Worm (Caenorhabditis elegans) whole organism, young adult: ENCODE measurements around the gene lgc-38.

Source experiments
- B0035.1 ChIP-seq: sonication (generic microtip); optimal IDR thresholded peaks from 2 replicates; lab custom pipeline; 2016; ENCODE audit warnings: missing genetic modification characterization, mild to moderate bottlenecking, missing compliant biosample characterization, missing genotype, missing genetic modification reagents
- F22D6.2 ChIP-seq: sonication (generic microtip); optimal IDR thresholded peaks from 2 replicates; lab custom pipeline; 2016; ENCODE audit warnings: mild to moderate bottlenecking, missing genetic modification characterization, missing compliant biosample characterization
- F33H1.4 ChIP-seq: fragments of 200-800 bp; sonication (Bioruptor generic); IDR thresholded peaks from 2 replicates; pipeline ENCODE4 v1.3.6; 2022; ENCODE audit warnings: missing genetic modification reagents, missing genetic modification characterization, missing compliant biosample characterization
- F49E8.2 ChIP-seq: sonication (generic microtip); optimal IDR thresholded peaks from 3 replicates; lab custom pipeline; 2017; ENCODE audit warnings: missing genetic modification characterization, mild to moderate bottlenecking, missing compliant biosample characterization, antibody characterized with exemption, moderate library complexity; ENCODE audit not compliant: insufficient read depth
- Y53F4B.3 ChIP-seq: fragments of 200-800 bp; sonication (Bioruptor generic); IDR thresholded peaks from 2 replicates; pipeline ENCODE4 v1.3.6; 2022; ENCODE audit warnings: missing genetic modification reagents, missing genetic modification characterization, missing compliant biosample characterization
- Y56A3A.18 ChIP-seq: fragments of 200-800 bp; sonication (Bioruptor generic); IDR thresholded peaks from 2 replicates; pipeline ENCODE4 v1.3.6; 2022; ENCODE audit warnings: missing genetic modification reagents, missing genetic modification characterization, missing compliant biosample characterization
- akir-1 ChIP-seq: fragments of 200-800 bp; sonication (Bioruptor generic); optimal IDR thresholded peaks from 2 replicates; lab custom pipeline; 2018; ENCODE audit warnings: mild to moderate bottlenecking, missing genetic modification characterization, moderate library complexity, missing compliant biosample characterization
- ama-1 ChIP-seq, 3 experiments: fragments of 150-350 bp in 1 of 3; sonication (generic microtip) in 2 of 3; optimal IDR thresholded peaks; 2 replicates each; lab custom pipeline; 2014 to 2018; ENCODE audit warnings: missing biosample characterization in 2 of 3, missing genetic modification characterization in 2 of 3, missing genetic modification reagents in 2 of 3
- attf-3 ChIP-seq: fragments of 200-800 bp; sonication (Bioruptor generic); conservative IDR thresholded peaks from 2 replicates; pipeline ENCODE4 v1.3.6; 2022; ENCODE audit warnings: missing genetic modification reagents, missing genetic modification characterization, missing compliant biosample characterization
- attf-5 ChIP-seq: fragments of 200-800 bp; sonication (Bioruptor generic); optimal IDR thresholded peaks from 2 replicates; lab custom pipeline; 2018; ENCODE audit warnings: mild to moderate bottlenecking, missing genetic modification characterization, missing compliant biosample characterization
- attf-6 ChIP-seq: fragments of 200-800 bp; sonication (Bioruptor generic); IDR thresholded peaks from 2 replicates; pipeline ENCODE4 v1.3.6; 2022; ENCODE audit warnings: missing genetic modification reagents, missing genetic modification characterization, missing compliant biosample characterization
- bed-1 ChIP-seq: fragments of 200-800 bp; sonication (Bioruptor generic); IDR thresholded peaks from 2 replicates; pipeline ENCODE4 v1.3.6; 2022; ENCODE audit warnings: missing genetic modification reagents, missing genetic modification characterization, missing compliant biosample characterization
- ceh-91 ChIP-seq: fragments of 200-800 bp; sonication (Bioruptor generic); IDR thresholded peaks from 2 replicates; pipeline ENCODE4 v1.3.6; 2022; ENCODE audit warnings: missing genetic modification reagents, missing genetic modification characterization, missing compliant biosample characterization
- die-1 ChIP-seq: sonication (generic microtip); optimal IDR thresholded peaks from 2 replicates; lab custom pipeline; 2016; ENCODE audit warnings: missing genotype, mild to moderate bottlenecking, missing genetic modification characterization, missing compliant biosample characterization
- dox-1 ChIP-seq: fragments of 200-800 bp; sonication (Bioruptor generic); IDR thresholded peaks from 2 replicates; pipeline ENCODE4 v1.3.6; 2022; ENCODE audit warnings: missing genetic modification reagents, missing genetic modification characterization, missing compliant biosample characterization
- dpff-1 ChIP-seq: sonication (generic microtip); optimal IDR thresholded peaks from 2 replicates; lab custom pipeline; 2017; ENCODE audit warnings: mild to moderate bottlenecking, missing genetic modification characterization, missing compliant biosample characterization
- dpl-1 ChIP-seq: fragments of 150-350 bp; optimal IDR thresholded peaks from 2 replicates; lab custom pipeline; 2014; ENCODE audit warnings: missing biosample characterization, missing genetic modification reagents, missing genetic modification characterization
- efl-1 ChIP-seq: fragments of 150-350 bp; optimal IDR thresholded peaks from 2 replicates; lab custom pipeline; 2014; ENCODE audit warnings: missing biosample characterization, missing genetic modification reagents, missing genetic modification characterization
- egl-18 ChIP-seq: fragments of 200-800 bp; sonication (Bioruptor generic); IDR thresholded peaks from 2 replicates; pipeline ENCODE4 v1.3.6; 2022; ENCODE audit warnings: missing genetic modification reagents, missing genetic modification characterization, missing compliant biosample characterization
- fkh-3 ChIP-seq: sonication (generic microtip); optimal IDR thresholded peaks from 2 replicates; lab custom pipeline; 2016; ENCODE audit warnings: mild to moderate bottlenecking, missing genetic modification characterization, missing compliant biosample characterization
- hlh-26 ChIP-seq: fragments of 200-800 bp; sonication (Bioruptor generic); conservative IDR thresholded peaks from 2 replicates; pipeline ENCODE4 v1.3.6; 2022; ENCODE audit warnings: missing genetic modification reagents, missing genetic modification characterization, missing compliant biosample characterization
- hmg-20 ChIP-seq: fragments of 200-800 bp; sonication (Bioruptor generic); IDR thresholded peaks from 2 replicates; pipeline ENCODE4 v1.3.6; 2022; ENCODE audit warnings: missing genetic modification reagents, missing genetic modification characterization, missing compliant biosample characterization
- hsf-1 ChIP-seq: fragments of 200-800 bp; sonication (Bioruptor generic); IDR thresholded peaks from 2 replicates; pipeline ENCODE4 v1.3.6; 2022; ENCODE audit warnings: missing genetic modification reagents, missing genetic modification characterization, missing compliant biosample characterization
- let-607 ChIP-seq, 2 experiments: fragments of 200-800 bp in 1 of 2; sonication (Bioruptor generic) in 1 of 2; sonication (generic microtip) in 1 of 2; optimal IDR thresholded peaks; 2 replicates each; lab custom pipeline; 2016 to 2018; ENCODE audit warnings: mild to moderate bottlenecking in 2 of 2, missing compliant biosample characterization in 2 of 2, missing genetic modification characterization in 2 of 2, moderate library complexity in 2 of 2, missing genotype in 1 of 2
- lin-54 ChIP-seq: fragments of 200-800 bp; sonication (Bioruptor generic); optimal IDR thresholded peaks from 2 replicates; lab custom pipeline; 2018; ENCODE audit warnings: mild to moderate bottlenecking, missing genetic modification characterization, missing compliant biosample characterization
- madf-10 ChIP-seq: sonication (generic microtip); optimal IDR thresholded peaks from 2 replicates; lab custom pipeline; 2016; ENCODE audit warnings: mild to moderate bottlenecking, missing genetic modification characterization, missing compliant biosample characterization
- madf-3 ChIP-seq: fragments of 200-800 bp; sonication (Bioruptor generic); IDR thresholded peaks from 2 replicates; pipeline ENCODE4 v1.3.6; 2022; ENCODE audit warnings: missing genetic modification reagents, missing genetic modification characterization, missing compliant biosample characterization
- madf-6 ChIP-seq: fragments of 200-800 bp; sonication (Bioruptor generic); IDR thresholded peaks from 2 replicates; pipeline ENCODE4 v1.3.6; 2022; ENCODE audit warnings: missing genetic modification reagents, missing genetic modification characterization, missing compliant biosample characterization
- mcd-1 ChIP-seq: fragments of 200-800 bp; sonication (Bioruptor generic); IDR thresholded peaks from 2 replicates; pipeline ENCODE4 v1.3.6; 2022; ENCODE audit warnings: missing genetic modification reagents, missing genetic modification characterization, missing compliant biosample characterization
- mes-4 ChIP-seq: sonication (generic microtip); optimal IDR thresholded peaks from 2 replicates; lab custom pipeline; 2016; ENCODE audit warnings: missing genotype, missing genetic modification characterization, missing compliant biosample characterization
- nfyb-1 ChIP-seq: fragments of 200-800 bp; sonication (Bioruptor generic); IDR thresholded peaks from 2 replicates; pipeline ENCODE4 v1.3.6; 2022; ENCODE audit warnings: missing genetic modification reagents, missing genetic modification characterization, missing compliant biosample characterization
- nhr-80 ChIP-seq: sonication (generic microtip); optimal IDR thresholded peaks from 2 replicates; lab custom pipeline; 2016; ENCODE audit warnings: missing genetic modification characterization, missing compliant biosample characterization
- nhr-90 ChIP-seq: sonication (generic microtip); optimal IDR thresholded peaks from 2 replicates; lab custom pipeline; 2016; ENCODE audit warnings: missing genotype, mild to moderate bottlenecking, missing genetic modification characterization, missing compliant biosample characterization
- pha-4 ChIP-seq: fragments of 150-350 bp; sonication (generic microtip); optimal IDR thresholded peaks from 2 replicates; lab custom pipeline; 2014; ENCODE audit warnings: missing biosample characterization, missing genetic modification reagents, missing genetic modification characterization
- rpc-1 ChIP-seq, 2 experiments: fragments of 150-350 bp in 1 of 2; sonication (generic microtip) in 1 of 2; optimal IDR thresholded peaks; 2 replicates each; lab custom pipeline; 2014 to 2018; ENCODE audit warnings: missing biosample characterization in 1 of 2, missing genetic modification characterization in 1 of 2, missing genetic modification reagents in 1 of 2, missing genotype in 1 of 2
- snpc-1.1 ChIP-seq: sonication (generic microtip); optimal IDR thresholded peaks from 2 replicates; lab custom pipeline; 2017; ENCODE audit warnings: missing genetic modification characterization, mild to moderate bottlenecking, missing compliant biosample characterization, antibody characterized with exemption, moderate library complexity, missing genotype, missing genetic modification reagents; ENCODE audit not compliant: insufficient read depth
- snpc-4 ChIP-seq, 5 experiments: fragments of 150-350 bp in 1 of 5; sonication (generic microtip) in 4 of 5; optimal IDR thresholded peaks; 2 replicates each; lab custom pipeline; 2014 to 2018; ENCODE audit warnings: missing genetic modification characterization in 5 of 5, missing biosample characterization in 3 of 5, antibody characterized with exemption in 2 of 5, mild to moderate bottlenecking in 2 of 5, missing compliant biosample characterization in 2 of 5, missing genotype in 2 of 5, moderate library complexity in 2 of 5, missing genetic modification reagents in 1 of 5
- sptf-2 ChIP-seq: fragments of 200-800 bp; sonication (Bioruptor generic); optimal IDR thresholded peaks from 2 replicates; lab custom pipeline; 2018; ENCODE audit warnings: mild to moderate bottlenecking, missing genetic modification characterization, missing compliant biosample characterization
- tbp1 ChIP-seq: fragments of 200-800 bp; sonication (Bioruptor generic); optimal IDR thresholded peaks from 2 replicates; lab custom pipeline; 2018; ENCODE audit warnings: mild to moderate bottlenecking, missing genetic modification characterization, missing compliant biosample characterization
- ztf-18 ChIP-seq: sonication (generic microtip); optimal IDR thresholded peaks from 2 replicates; lab custom pipeline; 2016; ENCODE audit warnings: missing genotype, mild to moderate bottlenecking, missing genetic modification characterization, missing compliant biosample characterization
- ztf-26 ChIP-seq: sonication (generic microtip); optimal IDR thresholded peaks from 2 replicates; lab custom pipeline; 2017; ENCODE audit warnings: missing genetic modification characterization, missing compliant biosample characterization

The lgc-38 gene

DNA sequence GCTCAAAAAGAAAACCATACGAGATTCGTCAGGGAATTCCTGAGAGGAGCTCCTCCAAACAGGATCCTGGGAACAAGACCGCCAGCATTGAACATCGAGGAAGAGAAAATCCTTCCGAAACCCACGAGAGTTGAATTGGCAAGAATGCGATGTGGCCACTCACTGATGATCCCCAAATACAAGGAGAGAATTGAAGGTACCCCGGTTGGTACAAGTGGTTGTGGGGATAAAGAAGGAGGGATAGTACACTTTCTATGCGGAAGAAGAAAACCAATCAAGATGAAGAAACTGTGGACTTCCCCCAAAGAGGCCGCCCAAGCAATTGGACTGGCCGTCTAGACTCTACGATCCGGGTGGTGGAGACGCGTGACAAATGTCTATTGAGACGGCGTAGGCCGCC, 54.1 kb downstream of the lgc-38 start:
- no peak for TF ChIP-seq Y53F4B.3 (GFP tag; lab: Robert Waterston, UW)
- TF ChIP-seq snpc-1.1, result no peak
- TF ChIP-seq egl-18, result no peak
- no peak for TF ChIP-seq bed-1 (GFP tag; lab: Robert Waterston, UW)
- no peak for TF ChIP-seq sptf-2 (GFP tag; lab: Kevin White, UChicago)
- no peak for TF ChIP-seq F33H1.4 (GFP tag; lab: Robert Waterston, UW)
- TF ChIP-seq snpc-4 (GFP tag; optimal IDR thresholded peaks at IDR 0.05; lab: Kevin White, UChicago), result no peak
- no peak for TF ChIP-seq snpc-4 (tag; optimal IDR thresholded peaks at IDR 0.05; lab: Kevin White, UChicago)
- no peak for TF ChIP-seq dpff-1
- TF ChIP-seq pha-4, result no peak
- TF ChIP-seq attf-3 (GFP tag; lab: Robert Waterston, UW), result no peak

DNA sequence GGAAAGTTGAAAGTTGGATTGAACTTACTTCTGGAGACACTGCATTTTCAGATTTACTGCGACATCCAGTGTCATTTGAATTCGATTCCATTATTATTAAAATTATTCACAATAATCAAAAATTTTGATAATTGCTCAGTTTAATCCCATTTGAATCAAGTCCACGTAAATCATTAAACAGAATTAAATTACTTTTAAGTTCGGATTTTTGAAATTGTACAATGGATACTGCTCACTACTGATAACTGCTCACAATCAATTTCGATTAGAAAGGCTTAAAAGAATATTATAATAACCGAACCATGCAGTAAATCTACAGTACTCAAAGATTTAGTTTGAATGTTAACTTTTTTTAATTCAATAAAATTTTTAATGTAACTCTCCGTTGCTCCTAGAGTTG, 55.2 kb downstream of the lgc-38 start, which contains the start of gene R01H2.4:
Gene R01H2.4, minus strand, starts transcription at position 101 of the 400 bp plus-strand sequence.
- TF ChIP-seq hmg-20 (GFP tag; lab: Robert Waterston, UW) (no peak), rpc-1 (optimal IDR thresholded peaks at IDR 0.05; lab: Kevin White, UChicago) (no peak), rpc-1 (tag; optimal IDR thresholded peaks at IDR 0.05; lab: Kevin White, UChicago) (no peak), nfyb-1 (GFP tag; lab: Robert Waterston, UW) (no peak), B0035.1 (tag; lab: Kevin White, UChicago) (no peak), ztf-18 (no peak), madf-6 (no peak), ceh-91 (GFP tag; lab: Robert Waterston, UW) (no peak), madf-10 (no peak), attf-6 (GFP tag; lab: Robert Waterston, UW) (no peak), F22D6.2 (no peak)

DNA sequence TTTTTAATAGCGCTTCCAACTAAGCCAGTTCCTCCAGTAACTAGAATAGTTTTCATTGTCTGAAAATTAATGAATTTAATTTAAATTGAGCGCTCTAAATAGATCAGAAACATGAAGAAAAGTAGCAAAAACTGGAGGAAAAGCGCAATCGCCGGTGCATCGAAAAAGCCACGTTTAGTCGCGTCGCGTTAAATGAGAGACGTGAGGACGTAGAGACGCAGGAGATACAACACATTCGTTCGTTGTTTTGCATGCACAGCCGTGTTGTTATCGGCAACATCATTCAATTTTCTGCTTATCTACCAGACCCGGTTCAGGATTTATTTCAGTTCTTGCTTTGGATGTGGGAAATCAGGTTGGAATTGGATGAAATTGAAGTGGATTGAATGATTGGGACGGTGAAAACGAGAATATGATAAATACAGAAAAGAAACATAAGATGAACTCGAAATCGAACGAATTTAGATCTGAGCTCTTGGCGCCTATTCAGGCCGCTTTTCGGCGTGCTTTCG, 58.5 kb downstream of the lgc-38 start, which contains the start of gene ger-1:
Gene ger-1, minus strand, starts transcription at position 93 of the 512 bp plus-strand sequence.
- TF ChIP-seq tbp1 (GFP tag; lab: Kevin White, UChicago), result peak; percentile 12
- TF ChIP-seq hsf-1 (GFP tag; lab: Robert Waterston, UW), result 0 out of 2 replicates have a peak, but pooled peaks have one; percentile 48
- TF ChIP-seq madf-3 (GFP tag; lab: Robert Waterston, UW), result 0 out of 2 replicates have a peak, but pooled peaks have one; percentile 21
- TF ChIP-seq nhr-80 (tag; lab: Kevin White, UChicago), result peak; percentile 18
- TF ChIP-seq ztf-26 (tag; lab: Kevin White, UChicago), result no peak
- peak; percentile 0 for TF ChIP-seq lin-54 (GFP tag; lab: Kevin White, UChicago)
- no peak for TF ChIP-seq nhr-90 (tag; lab: Kevin White, UChicago)
- peak; percentile 62 for TF ChIP-seq madf-6
- TF ChIP-seq dox-1 (GFP tag; lab: Robert Waterston, UW), result 0 out of 2 replicates have a peak, but pooled peaks have one; percentile 21
- no peak for TF ChIP-seq snpc-4 (GFP tag; optimal IDR thresholded peaks at IDR 0.05; lab: Kevin White, UChicago)
- TF ChIP-seq snpc-4 (tag; optimal IDR thresholded peaks at IDR 0.05; lab: Kevin White, UChicago), result no peak

DNA sequence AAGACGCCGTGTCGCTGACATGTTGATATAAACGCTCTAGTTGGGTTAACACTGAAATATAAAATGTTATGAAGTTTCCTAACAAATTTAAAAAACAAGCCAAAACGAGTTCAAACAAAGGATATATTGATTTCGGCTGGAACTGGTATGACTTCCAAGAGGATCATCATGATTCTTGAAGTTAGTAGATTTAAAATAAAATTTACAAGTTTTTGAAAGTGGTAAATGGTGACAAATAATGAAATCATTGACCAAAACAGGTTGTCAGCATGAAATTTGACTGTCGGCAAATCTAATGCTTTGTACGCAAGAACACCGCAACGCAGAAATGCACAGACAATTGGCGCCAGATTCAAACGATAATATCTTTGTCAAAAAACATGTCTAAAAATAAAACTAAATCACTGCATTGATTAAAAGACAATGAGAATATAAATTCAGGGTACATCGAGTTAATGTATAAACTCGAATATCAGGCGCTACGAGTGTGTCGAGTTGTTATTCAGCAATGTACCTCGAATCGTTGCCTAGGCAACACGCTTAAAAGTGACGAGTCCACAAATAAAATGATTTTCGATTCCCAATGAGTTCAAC, 59.7 kb downstream of the lgc-38 start, which contains the start of the genes ubc-18 and R01H2.8:
Gene ubc-18, minus strand, starts transcription at position 51 of the 594 bp plus-strand sequence.
Gene R01H2.8, plus strand, starts transcription at position 544 of the 594 bp plus-strand sequence.
- TF ChIP-seq mes-4 (tag; lab: Kevin White, UChicago) (no peak), efl-1 (GFP tag; lab: Kevin White, UChicago) (peak; percentile 78), akir-1 (GFP tag; lab: Kevin White, UChicago) (no peak), mcd-1 (GFP tag; lab: Robert Waterston, UW) (peak; percentile 39; the same call in 1 of the 2 replicates), die-1 (tag; lab: Kevin White, UChicago) (no peak), fkh-3 (no peak), ama-1 (optimal IDR thresholded peaks at IDR 0.05; lab: Kevin White, UChicago) (no peak), ama-1 (GFP tag; optimal IDR thresholded peaks at IDR 0.05; lab: Kevin White, UChicago) (no peak), ceh-91 (GFP tag; lab: Robert Waterston, UW) (peak; percentile 48; the same call in 1 of the 2 replicates), let-607 (tag; optimal IDR thresholded peaks at IDR 0.05; lab: Kevin White, UChicago) (no peak), dpl-1 (peak; percentile 71), attf-5 (GFP tag; lab: Kevin White, UChicago) (peak; percentile 11), lin-54 (GFP tag; lab: Kevin White, UChicago) (peak; percentile 82), F49E8.2 (tag; lab: Kevin White, UChicago) (no peak), B0035.1 (tag; lab: Kevin White, UChicago) (no peak), nhr-80 (tag; lab: Kevin White, UChicago) (no peak), hlh-26 (GFP tag; lab: Robert Waterston, UW) (no peak), hsf-1 (GFP tag; lab: Robert Waterston, UW) (no peak), Y56A3A.18 (GFP tag; lab: Robert Waterston, UW) (no peak)
